Worm (Caenorhabditis elegans) whole organism, L4 larva: ENCODE measurements around the gene eng-1.
A peak's percentile ranks its signal among the peaks of the same experiment; 100 is the strongest.

Experiments used
- F10B5.3 ChIP-seq: sonication (generic microtip); optimal IDR thresholded peaks from 2 replicates; lab custom pipeline; 2016; ENCODE audit warnings: mild to moderate bottlenecking, missing genetic modification characterization, missing compliant biosample characterization
- F26F4.8 ChIP-seq: fragments of 200-800 bp; sonication (Bioruptor generic); conservative IDR thresholded peaks from 2 replicates; pipeline ENCODE4 v1.3.6; 2022; ENCODE audit warnings: missing genetic modification characterization, missing compliant biosample characterization
- F37D6.2 ChIP-seq: sonication (generic microtip); optimal IDR thresholded peaks from 2 replicates; lab custom pipeline; 2016; ENCODE audit warnings: mild to moderate bottlenecking, missing genetic modification characterization, missing compliant biosample characterization
- F49E8.2 ChIP-seq: sonication (generic microtip); optimal IDR thresholded peaks from 2 replicates; lab custom pipeline; 2016; ENCODE audit warnings: missing compliant biosample characterization, mild to moderate bottlenecking, missing genetic modification characterization, borderline replicate concordance
- T26A8.4 ChIP-seq: fragments of 200-800 bp; sonication (Bioruptor generic); IDR thresholded peaks from 2 replicates; pipeline ENCODE4 v1.3.6; 2022; ENCODE audit warnings: missing genetic modification characterization, missing compliant biosample characterization
- Y48G9A.11 ChIP-seq: fragments of 200-800 bp; sonication (Bioruptor generic); IDR thresholded peaks from 2 replicates; pipeline ENCODE4 v1.3.6; 2022; ENCODE audit warnings: missing genetic modification reagents, missing genetic modification characterization, missing compliant biosample characterization
- ZK337.2 ChIP-seq: fragments of 200-800 bp; sonication (Bioruptor generic); IDR thresholded peaks from 2 replicates; pipeline ENCODE4 v1.3.6; 2022; ENCODE audit warnings: missing genetic modification reagents, missing genetic modification characterization, missing compliant biosample characterization
- ceh-20 ChIP-seq: fragments of 200-800 bp; sonication (Bioruptor generic); IDR thresholded peaks from 2 replicates; pipeline ENCODE4 v1.3.6; 2022; ENCODE audit warnings: missing genetic modification reagents, missing genetic modification characterization, missing compliant biosample characterization
- ces-1 ChIP-seq: fragments of 150-350 bp; sonication (generic microtip); optimal IDR thresholded peaks from 4 replicates; lab custom pipeline; 2014; ENCODE audit warnings: missing biosample characterization, missing genetic modification reagents, missing genetic modification characterization
- daf-16 ChIP-seq, 3 experiments: sonication (generic microtip); optimal IDR thresholded peaks; 2 replicates each; lab custom pipeline; 2016 to 2017; ENCODE audit warnings: missing genetic modification characterization in 3 of 3, missing genetic modification reagents in 3 of 3, mild to moderate bottlenecking in 2 of 3, missing compliant biosample characterization in 2 of 3, missing biosample characterization in 1 of 3, moderate library complexity in 1 of 3
- dmd-6 ChIP-seq: fragments of 200-800 bp; sonication (Bioruptor generic); IDR thresholded peaks from 2 replicates; pipeline ENCODE4 v1.3.6; 2022; ENCODE audit warnings: missing genetic modification reagents, missing genetic modification characterization, missing compliant biosample characterization
- dve-1 ChIP-seq: sonication (generic microtip); optimal IDR thresholded peaks from 2 replicates; lab custom pipeline; 2017; ENCODE audit warnings: antibody characterized with exemption, mild to moderate bottlenecking, missing genetic modification characterization, missing compliant biosample characterization; ENCODE audit not compliant: insufficient read depth
- fkh-10 ChIP-seq: fragments of 150-350 bp; optimal IDR thresholded peaks from 2 replicates; lab custom pipeline; 2014; ENCODE audit warnings: missing biosample characterization, missing genetic modification reagents, missing genetic modification characterization
- hif-1 ChIP-seq, 2 experiments: sonication (generic microtip); optimal IDR thresholded peaks; 2 replicates each; lab custom pipeline; 2016 to 2017; ENCODE audit warnings: missing compliant biosample characterization in 2 of 2, missing genetic modification characterization in 2 of 2, missing genetic modification reagents in 2 of 2, missing genotype in 2 of 2, mild to moderate bottlenecking in 1 of 2
- hlh-11 ChIP-seq: fragments of 200-800 bp; sonication (Bioruptor generic); optimal IDR thresholded peaks from 2 replicates; lab custom pipeline; 2018; ENCODE audit warnings: mild to moderate bottlenecking, missing genetic modification characterization, missing compliant biosample characterization
- hlh-30 ChIP-seq: sonication (generic microtip); optimal IDR thresholded peaks from 2 replicates; lab custom pipeline; 2017; ENCODE audit warnings: antibody characterized with exemption, mild to moderate bottlenecking, missing genetic modification characterization, missing compliant biosample characterization; ENCODE audit not compliant: insufficient read depth
- hmg-1.1 ChIP-seq: fragments of 200-800 bp; sonication (Bioruptor generic); IDR thresholded peaks from 2 replicates; pipeline ENCODE4 v1.3.6; 2022; ENCODE audit warnings: missing genetic modification reagents, missing genetic modification characterization, missing compliant biosample characterization
- lsy-2 ChIP-seq, 2 experiments: fragments of 150-350 bp in 1 of 2; sonication (generic microtip) in 1 of 2; optimal IDR thresholded peaks; 2 replicates each; lab custom pipeline; 2014 to 2017; ENCODE audit warnings: missing biosample characterization in 2 of 2, missing genetic modification characterization in 2 of 2
- madf-5 ChIP-seq, 2 experiments: fragments of 200-800 bp; sonication (Bioruptor generic); IDR thresholded peaks; 2 replicates each; pipeline ENCODE4 v1.3.6; 2022; ENCODE audit warnings: missing compliant biosample characterization in 2 of 2, missing genetic modification characterization in 2 of 2
- madf-9 ChIP-seq: fragments of 200-800 bp; sonication (Bioruptor generic); conservative IDR thresholded peaks from 2 replicates; pipeline ENCODE4 v1.3.6; 2022; ENCODE audit warnings: missing genetic modification reagents, missing genetic modification characterization, missing compliant biosample characterization
- mes-2 ChIP-seq: sonication (generic microtip); optimal IDR thresholded peaks from 2 replicates; lab custom pipeline; 2016; ENCODE audit warnings: missing genotype, mild to moderate bottlenecking, missing genetic modification characterization, missing compliant biosample characterization; ENCODE audit not compliant: poor library complexity, severe bottlenecking
- mxl-2 ChIP-seq: fragments of 200-800 bp; sonication (Bioruptor generic); conservative IDR thresholded peaks from 2 replicates; pipeline ENCODE4 v1.3.6; 2022; ENCODE audit warnings: missing genetic modification reagents, missing genetic modification characterization, missing compliant biosample characterization
- mxl-3 ChIP-seq: fragments of 200-800 bp; sonication (Bioruptor generic); optimal IDR thresholded peaks from 2 replicates; lab custom pipeline; 2018; ENCODE audit warnings: mild to moderate bottlenecking, missing genetic modification characterization, missing compliant biosample characterization
- nhr-28 ChIP-seq: fragments of 150-350 bp; optimal IDR thresholded peaks from 2 replicates; lab custom pipeline; 2014; ENCODE audit warnings: missing biosample characterization, missing genetic modification characterization
- nhr-48 ChIP-seq: sonication (generic microtip); optimal IDR thresholded peaks from 2 replicates; lab custom pipeline; 2016; ENCODE audit warnings: mild to moderate bottlenecking, missing genetic modification characterization, missing compliant biosample characterization
- php-3 ChIP-seq: fragments of 200-800 bp; sonication (Bioruptor generic); IDR thresholded peaks from 2 replicates; pipeline ENCODE4 v1.3.6; 2022; ENCODE audit warnings: missing genetic modification reagents, missing genetic modification characterization, missing compliant biosample characterization
- pqm-1 ChIP-seq: sonication (generic microtip); optimal IDR thresholded peaks from 2 replicates; lab custom pipeline; 2017; ENCODE audit warnings: missing biosample characterization, missing genetic modification characterization
- rbr-2 ChIP-seq: sonication (generic microtip); optimal IDR thresholded peaks from 2 replicates; lab custom pipeline; 2016; ENCODE audit warnings: missing genotype, missing genetic modification characterization, missing compliant biosample characterization
- sdz-12 ChIP-seq: fragments of 200-800 bp; sonication (Bioruptor generic); optimal IDR thresholded peaks from 2 replicates; lab custom pipeline; 2018; ENCODE audit warnings: mild to moderate bottlenecking, missing genetic modification characterization, missing compliant biosample characterization
- set-16 ChIP-seq: fragments of 200-800 bp; sonication (Bioruptor generic); IDR thresholded peaks from 2 replicates; pipeline ENCODE4 v1.3.6; 2022; ENCODE audit warnings: missing genetic modification reagents, missing genetic modification characterization, missing compliant biosample characterization
- skn-1 ChIP-seq: fragments of 150-350 bp; optimal IDR thresholded peaks from 2 replicates; lab custom pipeline; 2014; ENCODE audit warnings: missing biosample characterization, missing genetic modification characterization
- zip-11 ChIP-seq: fragments of 200-800 bp; sonication (Bioruptor generic); IDR thresholded peaks from 2 replicates; pipeline ENCODE4 v1.3.6; 2022; ENCODE audit warnings: missing genetic modification characterization, missing compliant biosample characterization

eng-1 gene

DNA sequence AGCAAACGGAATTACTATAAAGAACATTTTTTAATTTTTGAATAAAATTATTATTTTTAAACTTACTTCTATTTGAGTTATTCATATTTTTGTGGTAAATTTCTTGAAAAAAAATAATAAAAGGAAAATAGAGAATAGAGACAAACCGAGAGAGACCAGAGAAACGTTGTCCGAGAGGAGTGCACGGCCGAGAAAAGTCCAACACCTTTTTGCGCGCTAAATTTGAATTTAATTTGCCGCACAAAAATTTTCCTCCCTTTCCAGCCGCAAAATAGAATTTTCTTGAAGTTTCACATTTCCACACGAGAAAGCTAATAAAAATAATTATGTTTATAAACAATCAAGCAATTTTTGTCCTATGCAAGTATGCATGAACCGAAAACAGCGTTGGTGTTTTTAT, 3.5 kb upstream of the eng-1 start, which contains the start of the genes F01F1.11 and F01F1.3 (continued):
- peak; percentile 14 for TF ChIP-seq F49E8.2 (tag; lab: Kevin White, UChicago)
- peak in 1 of 2 experiments; percentile 90 for TF ChIP-seq hif-1 (tag; optimal IDR thresholded peaks at IDR 0.05; lab: Kevin White, UChicago)
- TF ChIP-seq T26A8.4 (GFP tag; lab: Robert Waterston, UW): peak; percentile 50; the same call in 1 of the 2 replicates
- TF ChIP-seq F37D6.2: peak; percentile 30
- no peak for TF ChIP-seq ceh-20 (GFP tag; lab: Robert Waterston, UW)
- TF ChIP-seq lsy-2 (tag; optimal IDR thresholded peaks at IDR 0.05; lab: Kevin White, UChicago): peak in 1 of 2 experiments; percentile 89
- TF ChIP-seq ZK337.2: peak; percentile 90
- peak; percentile 41 for TF ChIP-seq nhr-28 (tag; lab: Kevin White, UChicago)
- TF ChIP-seq nhr-48 (tag; lab: Kevin White, UChicago): peak; percentile 9
- TF ChIP-seq mxl-3 (GFP tag; lab: Kevin White, UChicago): no peak
- no peak for TF ChIP-seq ces-1 (GFP tag; lab: Kevin White, UChicago)
- TF ChIP-seq Y48G9A.11: peak; percentile 72
- no peak for TF ChIP-seq set-16 (GFP tag; lab: Robert Waterston, UW)

DNA sequence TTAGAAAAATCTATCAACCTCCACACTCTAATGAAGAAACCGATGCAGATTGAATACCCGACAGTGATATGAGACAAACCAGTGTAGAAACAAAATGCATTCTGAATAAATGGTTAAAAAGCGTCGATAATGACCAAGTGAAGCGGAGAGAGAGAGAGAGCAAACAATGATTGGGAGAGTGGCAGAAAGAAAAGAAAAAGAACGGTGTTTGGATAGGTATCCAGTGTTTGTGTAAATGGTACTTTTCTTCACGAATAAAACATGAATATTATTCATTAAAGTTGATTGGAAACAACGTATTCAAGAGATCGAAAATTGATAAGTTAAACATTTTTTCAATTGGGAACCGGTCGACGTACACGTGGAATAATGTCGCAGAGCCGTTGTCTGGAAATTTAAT, 1.1 kb upstream of the eng-1 start, which contains the start of gene F01F1.15:
Gene F01F1.15 (minus strand): TSS at position 101 of the 400 bp plus-strand sequence.
- TF ChIP-seq F26F4.8 (GFP tag; lab: Robert Waterston, UW) (no peak), sdz-12 (GFP tag; lab: Kevin White, UChicago) (no peak), php-3 (GFP tag; lab: Robert Waterston, UW) (no peak), pqm-1 (tag; lab: Kevin White, UChicago) (no peak), lsy-2 (tag; optimal IDR thresholded peaks at IDR 0.05; lab: Kevin White, UChicago) (no peak), madf-9 (GFP tag; lab: Robert Waterston, UW) (no peak), F10B5.3 (tag; lab: Kevin White, UChicago) (no peak), rbr-2 (tag; lab: Kevin White, UChicago) (no peak), skn-1 (tag; lab: Kevin White, UChicago) (no peak)
- TF ChIP-seq, all 104 proteins: peak for 0

- TF ChIP-seq F49E8.2 (tag; lab: Kevin White, UChicago) (no peak), hlh-30 (tag; lab: Kevin White, UChicago) (peak; percentile 40), mes-2 (tag; lab: Kevin White, UChicago) (peak; percentile 64)
Measured at ce11 chrIII:5864270-5864669, 4.0 kb downstream of the eng-1 start, which contains the start of gene rabn-5. rabn-5 (plus strand) TSS chrIII:5864553.

- TF ChIP-seq dve-1 (tag; lab: Kevin White, UChicago) (peak; percentile 71), madf-5 (GFP tag; IDR thresholded peaks at IDR 0.05; lab: Robert Waterston, UW) (no peak), hlh-11 (peak; percentile 39), hmg-1.1 (GFP tag; lab: Robert Waterston, UW) (no peak), zip-11 (no peak), ces-1 (GFP tag; lab: Kevin White, UChicago) (no peak), mxl-2 (GFP tag; lab: Robert Waterston, UW) (no peak), fkh-10 (GFP tag; lab: Kevin White, UChicago) (no peak), pqm-1 (tag; lab: Kevin White, UChicago) (peak; percentile 97), hif-1 (tag; optimal IDR thresholded peaks at IDR 0.05; lab: Kevin White, UChicago) (no peak), nhr-28 (tag; lab: Kevin White, UChicago) (peak; percentile 41), dmd-6 (GFP tag; lab: Robert Waterston, UW) (peak; percentile 49; the same call in 1 of the 2 replicates), daf-16 (GFP tag; optimal IDR thresholded peaks at IDR 0.05; lab: Kevin White, UChicago) (no peak), daf-16 (tag; optimal IDR thresholded peaks at IDR 0.05; lab: Kevin White, UChicago) (peak; percentile 48)
Measured at ce11 chrIII:5863774-5864173, 4.5 kb downstream of the eng-1 start, which contains the start of gene dnpp-1. dnpp-1 (minus strand) TSS chrIII:5863803.
